Fruit fly (Drosophila melanogaster): Measurements from ENCODE around the gene pod1.

DNA sequence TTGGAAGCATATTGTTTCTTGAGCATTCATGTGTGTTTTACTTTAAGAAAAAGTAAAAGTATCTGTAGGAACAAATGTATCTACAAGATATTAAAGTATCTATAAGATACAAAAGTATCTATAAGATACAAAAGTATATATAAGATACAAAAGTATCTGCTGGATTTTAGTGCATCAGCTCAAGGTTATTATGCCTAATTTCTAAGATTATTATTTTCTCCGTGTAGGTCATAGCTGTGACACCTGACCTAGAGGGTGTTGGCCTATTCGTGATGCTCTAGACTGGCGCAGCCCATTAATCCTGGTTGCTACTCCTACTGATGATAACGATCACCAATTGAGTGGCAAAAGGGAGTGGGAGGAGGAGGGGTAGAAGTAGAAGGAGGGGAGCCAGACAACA, 25.4 kb upstream of the pod1 start:
- TF ChIP-seq fru (GFP tag; optimal IDR thresholded peaks at IDR 0.05) (no peak), OdsH (GFP tag; optimal IDR thresholded peaks at IDR 0.05) (no peak), Mio (GFP tag; optimal IDR thresholded peaks at IDR 0.05) (no peak), Myc (optimal IDR thresholded peaks at IDR 0.05) (no peak), Hnf4 (GFP tag; optimal IDR thresholded peaks at IDR 0.05) (no peak), br (GFP tag; optimal IDR thresholded peaks at IDR 0.05) (no peak), rgr (GFP tag; optimal IDR thresholded peaks at IDR 0.05) (no peak), h (GFP tag; optimal IDR thresholded peaks at IDR 0.05) (peak; percentile 9), sage (GFP tag; optimal IDR thresholded peaks at IDR 0.05) (no peak), sv (GFP tag; optimal IDR thresholded peaks at IDR 0.05) (no peak), CrebA (GFP tag; optimal IDR thresholded peaks at IDR 0.05; ENCODE audit: borderline replicate concordance) (no peak), usp (GFP tag; optimal IDR thresholded peaks at IDR 0.05) (no peak)

Measured in whole organism, wandering third instar larva.